Fruit fly (Drosophila melanogaster) whole organism, embryonic: ENCODE data around the gene Cp110.

Source experiments
- B-H2 ChIP-seq: fragments of 200-800 bp; sonication (Bioruptor generic); optimal IDR thresholded peaks from 2 replicates; lab custom pipeline; 2018; ENCODE audit warnings: missing biosample characterization, mild to moderate bottlenecking, missing genetic modification characterization
- CG10979 ChIP-seq: fragments of 200-800 bp; sonication (Bioruptor generic); optimal IDR thresholded peaks from 2 replicates; lab custom pipeline; 2018; ENCODE audit warnings: missing biosample characterization, mild to moderate bottlenecking, missing genetic modification characterization, moderate library complexity
- CG11456 ChIP-seq: fragments of 200-800 bp; sonication (Bioruptor generic); IDR thresholded peaks from 3 replicates; pipeline ENCODE4 v1.3.6; 2022; ENCODE audit warnings: missing biosample characterization, missing genetic modification characterization
- CG12155 ChIP-seq: fragments of 200-800 bp; sonication (Bioruptor generic); optimal IDR thresholded peaks from 3 replicates; lab custom pipeline; 2016; ENCODE audit warnings: missing biosample characterization, missing genetic modification characterization
- CG12659 ChIP-seq: fragments of 200-800 bp; sonication (Bioruptor generic); optimal IDR thresholded peaks from 3 replicates; lab custom pipeline; 2017; ENCODE audit warnings: mild to moderate bottlenecking, missing biosample characterization, missing genetic modification reagents, missing genetic modification characterization
- CG13287 ChIP-seq: fragments of 200-800 bp; sonication (Bioruptor generic); IDR thresholded peaks from 2 replicates; pipeline ENCODE4 v1.3.6; 2022; ENCODE audit warnings: missing biosample characterization, missing genetic modification characterization; ENCODE audit not compliant: partially characterized antibody
- CG15514 ChIP-seq: fragments of 200-800 bp; sonication (Bioruptor generic); optimal IDR thresholded peaks from 3 replicates; lab custom pipeline; 2017; ENCODE audit warnings: missing biosample characterization, missing genetic modification characterization, mild to moderate bottlenecking, moderate library complexity, missing genetic modification reagents
- CG16813 ChIP-seq: fragments of 200-800 bp; sonication (Bioruptor generic); IDR thresholded peaks from 3 replicates; pipeline ENCODE4 v1.3.6; 2022; ENCODE audit warnings: missing biosample characterization, missing genetic modification characterization; ENCODE audit not compliant: partially characterized antibody
- CG17186 ChIP-seq: fragments of 200-800 bp; sonication (Bioruptor generic); optimal IDR thresholded peaks from 3 replicates; lab custom pipeline; 2017; ENCODE audit warnings: missing biosample characterization, missing genetic modification reagents, missing genetic modification characterization
- CG17912 ChIP-seq: fragments of 200-800 bp; sonication (Bioruptor generic); optimal IDR thresholded peaks from 2 replicates; lab custom pipeline; 2018; ENCODE audit warnings: missing biosample characterization, mild to moderate bottlenecking, missing genetic modification characterization
- CG2120 ChIP-seq: fragments of 200-800 bp; sonication (Bioruptor generic); optimal IDR thresholded peaks from 3 replicates; lab custom pipeline; 2016; ENCODE audit warnings: missing biosample characterization, missing genetic modification characterization
- CG30403 ChIP-seq: fragments of 200-800 bp; sonication (Bioruptor generic); optimal IDR thresholded peaks from 3 replicates; lab custom pipeline; 2016; ENCODE audit warnings: missing biosample characterization, missing genetic modification characterization
- CG32532 ChIP-seq: fragments of 200-800 bp; sonication (Bioruptor generic); IDR thresholded peaks from 2 replicates; pipeline ENCODE4 v1.3.6; 2022; ENCODE audit warnings: missing biosample characterization, missing genetic modification characterization
- CG3281 ChIP-seq: fragments of 200-800 bp; sonication (Bioruptor generic); optimal IDR thresholded peaks from 3 replicates; lab custom pipeline; 2017; ENCODE audit warnings: missing biosample characterization, mild to moderate bottlenecking, missing genetic modification characterization
- CG3847 ChIP-seq: fragments of 200-800 bp; sonication (Bioruptor generic); IDR thresholded peaks from 2 replicates; pipeline ENCODE4 v1.3.6; 2022; ENCODE audit warnings: missing biosample characterization, missing genetic modification characterization
- CG6175 ChIP-seq: fragments of 200-800 bp; sonication (Bioruptor generic); IDR thresholded peaks from 3 replicates; pipeline ENCODE4 v1.3.6; 2022; ENCODE audit warnings: missing biosample characterization, missing genetic modification characterization
- CG8359 ChIP-seq: fragments of 200-800 bp; sonication (Bioruptor generic); optimal IDR thresholded peaks from 2 replicates; lab custom pipeline; 2017; ENCODE audit warnings: missing biosample characterization, mild to moderate bottlenecking, missing genetic modification characterization, borderline replicate concordance
- CG9817 ChIP-seq: fragments of 200-800 bp; sonication (Bioruptor generic); optimal IDR thresholded peaks from 2 replicates; lab custom pipeline; 2018; ENCODE audit warnings: missing biosample characterization, mild to moderate bottlenecking, missing genetic modification characterization, moderate library complexity
- CG9932 ChIP-seq: fragments of 200-800 bp; sonication (Bioruptor generic); IDR thresholded peaks from 2 replicates; pipeline ENCODE4 v1.3.6; 2022; ENCODE audit warnings: missing biosample characterization, missing genetic modification characterization
- E2f1 ChIP-seq: fragments of 200-800 bp; sonication (Bioruptor generic); IDR thresholded peaks from 2 replicates; pipeline ENCODE4 v1.3.6; 2022; ENCODE audit warnings: missing biosample characterization, missing genetic modification characterization
- Fer1 ChIP-seq: fragments of 200-800 bp; sonication (Bioruptor generic); optimal IDR thresholded peaks from 2 replicates; lab custom pipeline; 2017; ENCODE audit warnings: missing biosample characterization, mild to moderate bottlenecking, missing genetic modification characterization
- Gug ChIP-seq: fragments of 200-800 bp; sonication (Bioruptor generic); IDR thresholded peaks from 4 replicates; pipeline ENCODE4 v1.3.6; 2022; ENCODE audit warnings: missing biosample characterization, missing genetic modification characterization
- HHEX ChIP-seq: fragments of 200-800 bp; sonication (Bioruptor generic); optimal IDR thresholded peaks from 3 replicates; lab custom pipeline; 2017; ENCODE audit warnings: missing biosample characterization, mild to moderate bottlenecking, missing genetic modification characterization, missing genetic modification reagents
- HLH3B ChIP-seq: fragments of 200-800 bp; sonication (Bioruptor generic); IDR thresholded peaks from 2 replicates; pipeline ENCODE4 v1.3.6; 2022; ENCODE audit warnings: missing biosample characterization, missing genetic modification characterization
- Hand ChIP-seq: fragments of 200-800 bp; sonication (Bioruptor generic); optimal IDR thresholded peaks from 2 replicates; lab custom pipeline; 2017; ENCODE audit warnings: mild to moderate bottlenecking, missing biosample characterization, missing genetic modification reagents, missing genetic modification characterization
- MBD-R2 ChIP-seq: fragments of 200-800 bp; sonication (Bioruptor generic); IDR thresholded peaks from 2 replicates; pipeline ENCODE4 v1.3.6; 2022; ENCODE audit warnings: missing biosample characterization, missing genetic modification characterization
- Nf-YC ChIP-seq: fragments of 200-800 bp; optimal IDR thresholded peaks from 3 replicates; lab custom pipeline; 2019; ENCODE audit warnings: missing biosample characterization, mild to moderate bottlenecking, missing genetic modification characterization, moderate library complexity
- Pdp1 ChIP-seq, 2 experiments: fragments of 200-800 bp; sonication (Bioruptor generic); optimal IDR thresholded peaks; 3 replicates each; lab custom pipeline; 2016; ENCODE audit warnings: missing biosample characterization in 2 of 2, missing genetic modification characterization in 2 of 2, mild to moderate bottlenecking in 1 of 2, moderate library complexity in 1 of 2
- Ptx1 ChIP-seq: fragments of 200-800 bp; sonication (Bioruptor generic); IDR thresholded peaks from 2 replicates; pipeline ENCODE4 v1.3.6; 2022; ENCODE audit warnings: missing biosample characterization, missing genetic modification characterization
- Ravus ChIP-seq: fragments of 200-800 bp; sonication (Bioruptor generic); IDR thresholded peaks from 2 replicates; pipeline ENCODE4 v1.3.6; 2022; ENCODE audit warnings: missing biosample characterization, missing genetic modification characterization
- Sox100B ChIP-seq: fragments of 200-800 bp; sonication (Bioruptor generic); optimal IDR thresholded peaks from 3 replicates; lab custom pipeline; 2018; ENCODE audit warnings: missing biosample characterization, mild to moderate bottlenecking, missing genetic modification characterization
- az2 ChIP-seq: fragments of 200-800 bp; sonication (Bioruptor generic); optimal IDR thresholded peaks from 3 replicates; lab custom pipeline; 2016; ENCODE audit warnings: missing biosample characterization, missing genetic modification characterization
- bbx ChIP-seq: fragments of 200-800 bp; sonication (Bioruptor generic); IDR thresholded peaks from 2 replicates; pipeline ENCODE4 v1.3.6; 2022; ENCODE audit warnings: missing biosample characterization, missing genetic modification characterization; ENCODE audit not compliant: partially characterized antibody
- dysf ChIP-seq: fragments of 200-800 bp; sonication (Bioruptor generic); IDR thresholded peaks from 3 replicates; pipeline ENCODE4 v1.3.6; 2022; ENCODE audit warnings: missing biosample characterization, missing genetic modification characterization
- ewg ChIP-seq: fragments of 200-800 bp; sonication (Bioruptor generic); optimal IDR thresholded peaks from 3 replicates; lab custom pipeline; 2017; ENCODE audit warnings: mild to moderate bottlenecking, missing biosample characterization, missing genetic modification reagents, missing genetic modification characterization
- exex ChIP-seq: fragments of 200-800 bp; sonication (Bioruptor generic); optimal IDR thresholded peaks from 4 replicates; lab custom pipeline; 2018; ENCODE audit warnings: missing biosample characterization, mild to moderate bottlenecking, missing genetic modification characterization, moderate library complexity
- kay ChIP-seq: fragments of 200-800 bp; sonication (Bioruptor generic); optimal IDR thresholded peaks from 2 replicates; lab custom pipeline; 2016; ENCODE audit warnings: missing biosample characterization, missing genetic modification characterization
- nmo ChIP-seq: fragments of 200-800 bp; sonication (Bioruptor generic); optimal IDR thresholded peaks from 2 replicates; lab custom pipeline; 2018; ENCODE audit warnings: missing biosample characterization, mild to moderate bottlenecking, missing genetic modification characterization, moderate library complexity
- pan ChIP-seq, 4 experiments: fragments of >200 bp in 3 of 4; fragments of 200-800 bp in 1 of 4; sonication (Bioruptor generic) in 1 of 4; optimal IDR thresholded peaks in 3 of 4; IDR thresholded peaks in 1 of 4; 2 replicates each; pipeline versions ENCODE4 v1.3.6 to Lab custom; 2017 to 2022; ENCODE audit warnings: missing biosample characterization in 2 of 4, missing genetic modification characterization in 2 of 4, mixed read lengths in 1 of 4
- ranshi ChIP-seq: fragments of 200-800 bp; sonication (Bioruptor generic); IDR thresholded peaks from 2 replicates; pipeline ENCODE4 v1.3.6; 2022; ENCODE audit warnings: missing biosample characterization, missing genetic modification characterization
- row ChIP-seq: fragments of 200-800 bp; sonication (Bioruptor generic); IDR thresholded peaks from 3 replicates; pipeline ENCODE4 v1.3.6; 2022; ENCODE audit warnings: missing biosample characterization, missing genetic modification characterization
- sug ChIP-seq: fragments of 200-800 bp; optimal IDR thresholded peaks from 2 replicates; lab custom pipeline; 2019; ENCODE audit warnings: missing biosample characterization, mild to moderate bottlenecking, missing genetic modification characterization, moderate library complexity
- zen ChIP-seq: fragments of 200-800 bp; sonication (Bioruptor generic); optimal IDR thresholded peaks from 3 replicates; lab custom pipeline; 2018; ENCODE audit warnings: missing biosample characterization, mild to moderate bottlenecking, missing genetic modification characterization, moderate library complexity

The Cp110 gene

dm6 chrX:22443954-22444910 is 37.6 kb upstream of the Cp110 start, which contains the start of gene CG14621 (continued):
- TF ChIP-seq bbx (GFP tag; lab: Robert Waterston, UW) = 0 out of 2 replicates have a peak, but pooled peaks have one; percentile 7
- peak; percentile 11 for TF ChIP-seq CG10979 (tag; lab: Kevin White, UChicago)
- TF ChIP-seq CG16813 (GFP tag; lab: Robert Waterston, UW) = peak; percentile 38; the same call in 1 of the 3 replicates
- TF ChIP-seq zen (tag; lab: Kevin White, UChicago) = peak; percentile 38

DNA sequence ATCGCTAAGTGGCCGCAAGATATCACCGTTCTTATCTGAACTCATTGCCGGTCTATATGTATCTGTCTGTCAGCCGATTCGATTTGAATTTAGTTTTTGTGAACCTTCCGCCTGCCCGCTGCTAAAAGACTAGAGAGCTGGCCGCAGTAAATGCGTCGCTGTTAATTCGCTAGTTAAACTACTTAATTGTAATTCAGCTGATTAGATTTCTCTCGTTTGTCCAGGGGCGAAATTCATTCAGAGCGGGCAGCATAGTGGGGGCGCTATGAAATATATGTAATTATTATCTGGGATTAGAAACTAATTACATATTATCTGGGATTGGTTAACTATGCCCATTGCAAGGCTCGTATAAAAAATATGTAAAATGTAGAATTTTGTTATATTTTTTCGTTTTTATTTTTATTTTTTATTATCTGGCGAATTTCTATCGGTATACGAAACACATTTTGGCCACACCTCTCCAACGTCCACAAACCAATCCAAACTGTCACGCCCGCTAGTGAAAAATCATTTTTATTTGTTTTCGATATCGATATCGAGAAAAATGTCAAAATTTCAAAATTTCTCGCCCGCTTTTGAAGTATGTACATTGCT is 32.6 kb upstream of the Cp110 start, which contains the start of the genes CG14615 and tilB:
CG14615 (minus strand) TSS at position 301 of the 597 bp plus-strand sequence.
tilB (plus strand) TSS at position 547 of the 597 bp plus-strand sequence.
- TF ChIP-seq CG6175 = no peak
- no peak for TF ChIP-seq HLH3B (GFP tag; lab: Robert Waterston, UW)
- no peak for TF ChIP-seq CG8359 (GFP tag; lab: Kevin White, UChicago)
- TF ChIP-seq CG17912 (GFP tag; lab: Kevin White, UChicago) = no peak
- peak; percentile 56 for TF ChIP-seq Ptx1
- peak; percentile 68 for TF ChIP-seq CG2120
- TF ChIP-seq CG11456 = 0 out of 3 replicates have a peak, but pooled peaks have one; percentile 15
- no peak for TF ChIP-seq CG17186
- no peak for TF ChIP-seq pan (optimal IDR thresholded peaks at IDR 0.05; lab: Kevin White, UChicago)
- peak in 1 of 2 experiments; percentile 16 for TF ChIP-seq pan (GFP tag; optimal IDR thresholded peaks at IDR 0.05 in 1 of 2, IDR thresholded peaks at IDR 0.05 in 1 of 2)
- no peak for TF ChIP-seq Sox100B
- TF ChIP-seq Nf-YC (tag; lab: Kevin White, UChicago) = peak; percentile 20
- TF ChIP-seq CG32532 = peak; percentile 58
- TF ChIP-seq CG12659 (GFP tag; lab: Kevin White, UChicago) = peak; percentile 16
- TF ChIP-seq CG15514 = peak; percentile 35
- TF ChIP-seq ewg (GFP tag; lab: Kevin White, UChicago) = no peak
- TF ChIP-seq sug (tag; lab: Kevin White, UChicago) = peak; percentile 49
- TF ChIP-seq Hand (GFP tag; lab: Kevin White, UChicago) = no peak
- TF ChIP-seq Gug (GFP tag; lab: Robert Waterston, UW) = peak; percentile 42; the same call in 2 of the 4 replicates
- peak in 1 of 2 experiments; percentile 21 for TF ChIP-seq Pdp1 (GFP tag; optimal IDR thresholded peaks at IDR 0.05; lab: Kevin White, UChicago)
- no peak for TF ChIP-seq kay (GFP tag; lab: Kevin White, UChicago)
- 0 out of 3 replicates have a peak, but pooled peaks have one; percentile 18 for TF ChIP-seq dysf
- peak; percentile 3 for TF ChIP-seq HHEX (GFP tag; lab: Kevin White, UChicago)
- TF ChIP-seq MBD-R2 (GFP tag; lab: Robert Waterston, UW) = peak; percentile 29; the same call in 1 of the 2 replicates
- TF ChIP-seq CG9932 (GFP tag; lab: Robert Waterston, UW) = peak; percentile 63
- TF ChIP-seq CG12155 (GFP tag; lab: Kevin White, UChicago) = peak; percentile 16
- TF ChIP-seq row (GFP tag; lab: Robert Waterston, UW) = peak; percentile 80
- peak; percentile 9; the same call in 1 of the 2 replicates for TF ChIP-seq ranshi (GFP tag; lab: Robert Waterston, UW)
- TF ChIP-seq CG30403 (GFP tag; lab: Kevin White, UChicago) = peak; percentile 41
- 0 out of 2 replicates have a peak, but pooled peaks have one; percentile 19 for TF ChIP-seq E2f1
- peak; percentile 3 for TF ChIP-seq az2 (GFP tag; lab: Kevin White, UChicago)
- TF ChIP-seq exex (tag; lab: Kevin White, UChicago) = peak; percentile 99
- no peak for TF ChIP-seq Ravus (GFP tag; lab: Robert Waterston, UW)
- TF ChIP-seq nmo (GFP tag; lab: Kevin White, UChicago) = peak; percentile 22
- TF ChIP-seq CG3847 (GFP tag; lab: Robert Waterston, UW) = peak; percentile 31; the same call in 1 of the 2 replicates
- TF ChIP-seq CG13287 (GFP tag; lab: Robert Waterston, UW) = no peak
- peak; percentile 8 for TF ChIP-seq Fer1 (GFP tag; lab: Kevin White, UChicago)
- peak; percentile 41 for TF ChIP-seq B-H2 (GFP tag; lab: Kevin White, UChicago)
- TF ChIP-seq CG9817 (tag; lab: Kevin White, UChicago) = peak; percentile 8
- peak; percentile 59 for TF ChIP-seq CG3281 (GFP tag; lab: Kevin White, UChicago)
- peak; percentile 43; the same call in 1 of the 3 replicates for TF ChIP-seq CG16813 (GFP tag; lab: Robert Waterston, UW)
